Worm (Caenorhabditis elegans): ENCODE results near the gene F07C3.16.

The F07C3.16 gene

DNA sequence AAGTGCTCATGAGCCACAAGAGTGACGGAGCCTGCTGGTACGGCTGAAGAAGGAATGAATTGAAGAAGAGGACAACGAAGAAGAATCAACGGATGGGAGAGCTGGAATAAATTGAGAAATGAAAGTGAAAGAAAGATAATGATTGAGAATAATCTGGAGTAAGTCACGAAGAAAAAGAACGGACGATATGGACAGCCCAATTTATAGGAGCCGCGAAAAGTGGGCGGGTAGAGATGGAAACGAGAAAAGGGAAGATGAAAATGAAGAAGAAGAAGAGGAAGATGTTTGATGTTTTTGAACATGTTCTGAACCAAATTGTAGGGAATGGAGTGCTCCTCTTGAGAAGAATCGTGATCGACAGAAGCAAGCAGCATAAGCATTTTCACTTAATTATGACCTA, 9.0 kb upstream of the F07C3.16 start, which contains the start of gene slc-17.7:
Gene slc-17.7, minus strand, starts transcription at position 101 of the 400 bp plus-strand sequence.
- no peak for TF ChIP-seq mbf-1 (tag; optimal IDR thresholded peaks at IDR 0.05)
- no peak for TF ChIP-seq nhr-12 (tag; optimal IDR thresholded peaks at IDR 0.05)
- TF ChIP-seq R02D3.7 (tag; optimal IDR thresholded peaks at IDR 0.05) = no peak
- TF ChIP-seq dmd-4 (tag; optimal IDR thresholded peaks at IDR 0.05) = no peak
- no peak for TF ChIP-seq lin-11 (tag; optimal IDR thresholded peaks at IDR 0.05)
- no peak for TF ChIP-seq fos-1 (tag; optimal IDR thresholded peaks at IDR 0.05)
- no peak for TF ChIP-seq aly-2 (tag; optimal IDR thresholded peaks at IDR 0.05)
- TF ChIP-seq lin-13 (GFP tag; optimal IDR thresholded peaks at IDR 0.05) = no peak
- TF ChIP-seq nhr-77 (tag; optimal IDR thresholded peaks at IDR 0.05) = no peak

- no peak for TF ChIP-seq skn-1 (tag; optimal IDR thresholded peaks at IDR 0.05)
- peak; percentile 44 for TF ChIP-seq fos-1 (tag; optimal IDR thresholded peaks at IDR 0.05)
These were observed 5.3 kb upstream of the F07C3.16 start for ce11 chrV:9262708-9263107.

DNA sequence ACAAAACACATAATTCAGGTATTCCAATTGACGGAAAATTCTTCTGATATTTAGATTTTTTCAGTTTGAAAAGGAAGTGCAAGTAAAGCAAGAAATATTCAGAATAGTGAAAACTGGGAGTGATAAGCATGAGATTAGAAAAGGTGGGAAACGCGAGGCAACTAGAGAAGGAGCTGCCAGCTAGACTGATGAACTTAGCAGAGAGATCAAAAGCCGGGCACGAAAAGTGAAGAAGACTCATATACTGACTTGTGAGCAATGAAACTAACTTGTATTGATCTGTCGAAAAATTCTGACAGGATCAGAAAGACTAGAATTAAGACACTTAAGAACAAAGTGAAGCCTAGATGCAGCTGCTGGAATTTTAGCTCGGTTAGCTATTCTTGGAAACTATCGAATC, 4.1 kb upstream of the F07C3.16 start, which contains the start of gene nhr-36:
Gene nhr-36, minus strand, starts transcription at position 101 of the 400 bp plus-strand sequence.
- no peak for TF ChIP-seq ama-1 (optimal IDR thresholded peaks at IDR 0.05)
- no peak for TF ChIP-seq lin-39 (tag; optimal IDR thresholded peaks at IDR 0.05)
- no peak for TF ChIP-seq nhr-129 (tag; optimal IDR thresholded peaks at IDR 0.05)
- no peak for TF ChIP-seq nhr-23 (tag; optimal IDR thresholded peaks at IDR 0.05)
- TF ChIP-seq snpc-4 (tag; optimal IDR thresholded peaks at IDR 0.05) = no peak
- no peak for TF ChIP-seq peb-1 (tag; optimal IDR thresholded peaks at IDR 0.05)
- TF ChIP-seq unc-39 (tag; optimal IDR thresholded peaks at IDR 0.05) = no peak
- TF ChIP-seq zag-1 (tag; optimal IDR thresholded peaks at IDR 0.05) = no peak
- no peak for TF ChIP-seq mdl-1 (tag; optimal IDR thresholded peaks at IDR 0.05)
- no peak for TF ChIP-seq nhr-77 (tag; optimal IDR thresholded peaks at IDR 0.05)
- TF ChIP-seq lin-11 (tag; optimal IDR thresholded peaks at IDR 0.05) = no peak
- no peak for TF ChIP-seq mab-5 (tag; optimal IDR thresholded peaks at IDR 0.05)
- TF ChIP-seq sma-3 (GFP tag; optimal IDR thresholded peaks at IDR 0.05) = no peak
- no peak for TF ChIP-seq ztf-11 (tag; optimal IDR thresholded peaks at IDR 0.05)
- TF ChIP-seq Y55F3AM.14 (GFP tag; optimal IDR thresholded peaks at IDR 0.05) = no peak
- no peak for TF ChIP-seq nhr-21 (tag; optimal IDR thresholded peaks at IDR 0.05)
- no peak for TF ChIP-seq crh-2 (tag; optimal IDR thresholded peaks at IDR 0.05)
- no peak for TF ChIP-seq C34F6.9 (tag; optimal IDR thresholded peaks at IDR 0.05)
- TF ChIP-seq nhr-12 (tag; optimal IDR thresholded peaks at IDR 0.05) = no peak

DNA sequence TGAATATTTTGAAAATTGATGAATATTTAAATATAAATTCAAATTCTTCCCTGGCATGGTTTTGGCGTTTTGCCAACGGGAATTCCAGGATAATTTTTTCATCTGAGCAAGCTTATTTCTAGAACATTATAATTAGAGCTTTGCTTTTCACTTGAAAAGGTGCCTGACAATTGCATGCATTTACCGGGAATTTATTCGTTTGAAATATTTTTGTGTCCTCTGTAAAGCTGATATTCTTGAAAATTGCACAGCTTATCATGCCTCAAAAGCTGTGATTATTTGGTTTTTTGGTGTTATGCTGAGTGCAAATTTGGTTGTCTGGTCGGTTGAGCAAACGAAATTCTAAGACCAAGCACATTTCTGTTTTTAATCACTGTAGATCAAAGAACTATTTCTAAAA, 3.0 kb upstream of the F07C3.16 start:
- no peak for TF ChIP-seq ztf-1 (GFP tag; conservative IDR thresholded peaks at IDR 0.05)
- no peak for TF ChIP-seq elt-1 (tag; optimal IDR thresholded peaks at IDR 0.05)
- TF ChIP-seq skn-1 (tag; optimal IDR thresholded peaks at IDR 0.05) = no peak
- TF ChIP-seq nhr-25 (tag; optimal IDR thresholded peaks at IDR 0.05) = no peak
- TF ChIP-seq ztf-4 (tag; optimal IDR thresholded peaks at IDR 0.05) = no peak
- no peak for TF ChIP-seq nhr-6 (tag; optimal IDR thresholded peaks at IDR 0.05)
- TF ChIP-seq unc-39 (tag; optimal IDR thresholded peaks at IDR 0.05) = no peak

- TF ChIP-seq fos-1 (tag; optimal IDR thresholded peaks at IDR 0.05) = peak; percentile 94
- TF ChIP-seq blmp-1 (tag; optimal IDR thresholded peaks at IDR 0.05; ENCODE audit: insufficient read depth) = no peak
- TF ChIP-seq gmeb-1 (tag; optimal IDR thresholded peaks at IDR 0.05) = peak; percentile 34
- TF ChIP-seq nhr-129 (tag; optimal IDR thresholded peaks at IDR 0.05) = peak; percentile 40
- no peak for TF ChIP-seq nhr-21 (tag; optimal IDR thresholded peaks at IDR 0.05)
- peak; percentile 46 for TF ChIP-seq sma-9 (GFP tag; optimal IDR thresholded peaks at IDR 0.05)
- no peak for TF ChIP-seq sma-9 (tag; optimal IDR thresholded peaks at IDR 0.05)
- TF ChIP-seq F13H6.1 (tag; optimal IDR thresholded peaks at IDR 0.05) = peak; percentile 48
These were observed 1.9 kb downstream of the F07C3.16 start for ce11 chrV:9255480-9255879.

Measured in whole organism, L2 larva.